Fruit fly (Drosophila melanogaster) whole organism, embryonic: ENCODE measurements around the gene dar1.

Experiments
- ATbp ChIP-seq: fragments of 200-800 bp; sonication (Bioruptor generic); optimal IDR thresholded peaks from 2 replicates; lab custom pipeline; 2017; ENCODE audit warnings: missing biosample characterization, mild to moderate bottlenecking, missing genetic modification characterization, missing genetic modification reagents
- Abd-B ChIP-seq: fragments of 200-800 bp; sonication (Bioruptor generic); optimal IDR thresholded peaks from 2 replicates; lab custom pipeline; 2018; ENCODE audit warnings: missing biosample characterization, mild to moderate bottlenecking, missing genetic modification characterization, moderate library complexity
- Blimp-1 ChIP-seq: fragments of 200-800 bp; sonication (Bioruptor generic); optimal IDR thresholded peaks from 3 replicates; lab custom pipeline; 2018; ENCODE audit warnings: missing biosample characterization, missing genetic modification characterization, mild to moderate bottlenecking, moderate library complexity, missing genetic modification reagents
- CG11085 ChIP-seq: fragments of 200-800 bp; sonication (Bioruptor generic); IDR thresholded peaks from 2 replicates; pipeline ENCODE4 v1.3.6; 2022; ENCODE audit warnings: missing biosample characterization, missing genetic modification characterization
- CG11456 ChIP-seq: fragments of 200-800 bp; sonication (Bioruptor generic); IDR thresholded peaks from 3 replicates; pipeline ENCODE4 v1.3.6; 2022; ENCODE audit warnings: missing biosample characterization, missing genetic modification characterization
- CG15601 ChIP-seq: fragments of 200-800 bp; sonication (Bioruptor generic); optimal IDR thresholded peaks from 3 replicates; lab custom pipeline; 2019; ENCODE audit warnings: missing biosample characterization, mild to moderate bottlenecking, missing genetic modification characterization, moderate library complexity
- CG17186 ChIP-seq: fragments of 200-800 bp; sonication (Bioruptor generic); optimal IDR thresholded peaks from 3 replicates; lab custom pipeline; 2017; ENCODE audit warnings: missing biosample characterization, missing genetic modification reagents, missing genetic modification characterization
- CG18262 ChIP-seq: fragments of 200-800 bp; optimal IDR thresholded peaks from 3 replicates; lab custom pipeline; 2019; ENCODE audit warnings: missing biosample characterization, mild to moderate bottlenecking, missing genetic modification characterization, moderate library complexity
- CG6689 ChIP-seq: fragments of 200-800 bp; sonication (Bioruptor generic); IDR thresholded peaks from 2 replicates; pipeline ENCODE4 v1.3.6; 2022; ENCODE audit warnings: missing biosample characterization, missing genetic modification characterization
- CG7556 ChIP-seq: fragments of 200-800 bp; sonication (Bioruptor generic); optimal IDR thresholded peaks from 2 replicates; lab custom pipeline; 2017; ENCODE audit warnings: missing biosample characterization, mild to moderate bottlenecking, missing genetic modification characterization
- CG8281 ChIP-seq: fragments of 200-800 bp; sonication (Bioruptor generic); optimal IDR thresholded peaks from 2 replicates; lab custom pipeline; 2018; ENCODE audit warnings: missing biosample characterization, mild to moderate bottlenecking, missing genetic modification characterization, moderate library complexity
- CG9437 ChIP-seq: fragments of 200-800 bp; sonication (Bioruptor generic); optimal IDR thresholded peaks from 2 replicates; lab custom pipeline; 2018; ENCODE audit warnings: missing biosample characterization, mild to moderate bottlenecking, missing genetic modification characterization
- CTCF ChIP-seq: fragments of 200-800 bp; sonication (Bioruptor generic); optimal IDR thresholded peaks from 2 replicates; lab custom pipeline; 2017; ENCODE audit warnings: missing biosample characterization, mild to moderate bottlenecking, missing genetic modification characterization, moderate library complexity
- Dll ChIP-seq: fragments of 200-800 bp; sonication (Bioruptor generic); IDR thresholded peaks from 4 replicates; pipeline ENCODE4 v1.3.6; 2022; ENCODE audit warnings: missing biosample characterization, missing genetic modification characterization; ENCODE audit not compliant: partially characterized antibody
- Dref ChIP-seq: fragments of 200-800 bp; sonication (Bioruptor generic); IDR thresholded peaks from 2 replicates; pipeline ENCODE4 v1.3.6; 2022; ENCODE audit warnings: missing biosample characterization, missing genetic modification characterization
- E2f1 ChIP-seq: fragments of 200-800 bp; sonication (Bioruptor generic); IDR thresholded peaks from 2 replicates; pipeline ENCODE4 v1.3.6; 2022; ENCODE audit warnings: missing biosample characterization, missing genetic modification characterization
- Hsf ChIP-seq: fragments of 200-800 bp; sonication (Bioruptor generic); optimal IDR thresholded peaks from 3 replicates; lab custom pipeline; 2016; ENCODE audit warnings: missing biosample characterization, missing genetic modification characterization
- NC2α ChIP-seq: fragments of 200-800 bp; sonication (Bioruptor generic); optimal IDR thresholded peaks from 2 replicates; lab custom pipeline; 2016; ENCODE audit warnings: missing biosample characterization, missing genetic modification characterization
- Sry-β ChIP-seq: fragments of 200-800 bp; sonication (Bioruptor generic); optimal IDR thresholded peaks from 2 replicates; lab custom pipeline; 2018; ENCODE audit warnings: missing biosample characterization, mild to moderate bottlenecking, missing genetic modification characterization, moderate library complexity
- Ssrp ChIP-seq: fragments of 200-800 bp; sonication (Bioruptor generic); optimal IDR thresholded peaks from 2 replicates; lab custom pipeline; 2018; ENCODE audit warnings: missing biosample characterization, mild to moderate bottlenecking, missing genetic modification characterization, moderate library complexity
- ase ChIP-seq: fragments of 200-800 bp; sonication (Bioruptor generic); IDR thresholded peaks from 3 replicates; pipeline ENCODE4 v1.3.6; 2022; ENCODE audit warnings: missing biosample characterization, missing genetic modification characterization
- cato ChIP-seq: fragments of 200-800 bp; sonication (Bioruptor generic); optimal IDR thresholded peaks from 2 replicates; lab custom pipeline; 2016; ENCODE audit warnings: missing biosample characterization, missing genetic modification characterization, borderline replicate concordance
- cg ChIP-seq: fragments of 200-800 bp; sonication (Bioruptor generic); optimal IDR thresholded peaks from 3 replicates; lab custom pipeline; 2019; ENCODE audit warnings: missing biosample characterization, mild to moderate bottlenecking, missing genetic modification characterization, moderate library complexity
- dmrt99B ChIP-seq: fragments of 200-800 bp; sonication (Bioruptor generic); optimal IDR thresholded peaks from 2 replicates; lab custom pipeline; 2018; ENCODE audit warnings: missing biosample characterization, mild to moderate bottlenecking, missing genetic modification characterization, moderate library complexity
- gcm ChIP-seq: fragments of 200-800 bp; sonication (Bioruptor generic); optimal IDR thresholded peaks from 2 replicates; lab custom pipeline; 2019; ENCODE audit warnings: missing biosample characterization, mild to moderate bottlenecking, missing genetic modification characterization, moderate library complexity
- gem ChIP-seq: fragments of 200-800 bp; sonication (Bioruptor generic); optimal IDR thresholded peaks from 2 replicates; lab custom pipeline; 2019; ENCODE audit warnings: missing biosample characterization, mild to moderate bottlenecking, missing genetic modification characterization, moderate library complexity
- grau ChIP-seq: fragments of 200-800 bp; optimal IDR thresholded peaks from 3 replicates; lab custom pipeline; 2019; ENCODE audit warnings: missing biosample characterization, mild to moderate bottlenecking, missing genetic modification characterization, moderate library complexity
- gsb-n ChIP-seq: fragments of 200-800 bp; sonication (Bioruptor generic); optimal IDR thresholded peaks from 3 replicates; lab custom pipeline; 2018; ENCODE audit warnings: missing biosample characterization, mild to moderate bottlenecking, missing genetic modification characterization
- jumu ChIP-seq: fragments of 200-800 bp; sonication (Bioruptor generic); optimal IDR thresholded peaks from 3 replicates; lab custom pipeline; 2016; ENCODE audit warnings: missing biosample characterization, missing genetic modification characterization
- kay ChIP-seq: fragments of 200-800 bp; sonication (Bioruptor generic); optimal IDR thresholded peaks from 2 replicates; lab custom pipeline; 2016; ENCODE audit warnings: missing biosample characterization, missing genetic modification characterization
- ken ChIP-seq: fragments of 200-800 bp; sonication (Bioruptor generic); IDR thresholded peaks from 3 replicates; pipeline ENCODE4 v1.3.6; 2022; ENCODE audit warnings: missing biosample characterization, missing genetic modification characterization
- lola ChIP-seq, 3 experiments: fragments of >200 bp in 2 of 3; fragments of 200-800 bp in 1 of 3; sonication (Bioruptor generic) in 1 of 3; optimal IDR thresholded peaks; 2 replicates each; lab custom pipeline; 2017 to 2019; ENCODE audit warnings: missing biosample characterization in 3 of 3, missing genetic modification characterization in 3 of 3, mild to moderate bottlenecking in 1 of 3, moderate library complexity in 1 of 3
- oc ChIP-seq: fragments of 200-800 bp; sonication (Bioruptor generic); optimal IDR thresholded peaks from 2 replicates; lab custom pipeline; 2018; ENCODE audit warnings: missing biosample characterization, mild to moderate bottlenecking, missing genetic modification characterization, moderate library complexity
- pita ChIP-seq: fragments of 200-800 bp; sonication (Bioruptor generic); optimal IDR thresholded peaks from 2 replicates; lab custom pipeline; 2017; ENCODE audit warnings: missing biosample characterization, mild to moderate bottlenecking, missing genetic modification characterization
- row ChIP-seq: fragments of 200-800 bp; sonication (Bioruptor generic); IDR thresholded peaks from 3 replicates; pipeline ENCODE4 v1.3.6; 2022; ENCODE audit warnings: missing biosample characterization, missing genetic modification characterization
- scrt ChIP-seq: fragments of 200-800 bp; sonication (Bioruptor generic); optimal IDR thresholded peaks from 2 replicates; lab custom pipeline; 2018; ENCODE audit warnings: missing biosample characterization, mild to moderate bottlenecking, missing genetic modification characterization, moderate library complexity
- slou ChIP-seq: fragments of 200-800 bp; sonication (Bioruptor generic); optimal IDR thresholded peaks from 3 replicates; lab custom pipeline; 2016; ENCODE audit warnings: missing biosample characterization, missing genetic modification characterization
- tap ChIP-seq: fragments of 200-800 bp; optimal IDR thresholded peaks from 3 replicates; lab custom pipeline; 2019; ENCODE audit warnings: missing biosample characterization, mild to moderate bottlenecking, missing genetic modification characterization, moderate library complexity
- tgo ChIP-seq: fragments of 200-800 bp; sonication (Bioruptor generic); IDR thresholded peaks from 3 replicates; pipeline ENCODE4 v1.3.6; 2022; ENCODE audit warnings: missing biosample characterization, missing genetic modification characterization
- tio ChIP-seq: fragments of 200-800 bp; sonication (Bioruptor generic); optimal IDR thresholded peaks from 2 replicates; lab custom pipeline; 2017; ENCODE audit warnings: missing biosample characterization, missing genetic modification characterization, inconsistent platforms
- unpg ChIP-seq: fragments of 200-800 bp; sonication (Bioruptor generic); optimal IDR thresholded peaks from 3 replicates; lab custom pipeline; 2018; ENCODE audit warnings: missing biosample characterization, mild to moderate bottlenecking, missing genetic modification characterization, moderate library complexity
- wek ChIP-seq: fragments of 200-800 bp; sonication (Bioruptor generic); optimal IDR thresholded peaks from 3 replicates; lab custom pipeline; 2018; ENCODE audit warnings: missing biosample characterization, mild to moderate bottlenecking, missing genetic modification characterization, moderate library complexity

dar1 gene

DNA sequence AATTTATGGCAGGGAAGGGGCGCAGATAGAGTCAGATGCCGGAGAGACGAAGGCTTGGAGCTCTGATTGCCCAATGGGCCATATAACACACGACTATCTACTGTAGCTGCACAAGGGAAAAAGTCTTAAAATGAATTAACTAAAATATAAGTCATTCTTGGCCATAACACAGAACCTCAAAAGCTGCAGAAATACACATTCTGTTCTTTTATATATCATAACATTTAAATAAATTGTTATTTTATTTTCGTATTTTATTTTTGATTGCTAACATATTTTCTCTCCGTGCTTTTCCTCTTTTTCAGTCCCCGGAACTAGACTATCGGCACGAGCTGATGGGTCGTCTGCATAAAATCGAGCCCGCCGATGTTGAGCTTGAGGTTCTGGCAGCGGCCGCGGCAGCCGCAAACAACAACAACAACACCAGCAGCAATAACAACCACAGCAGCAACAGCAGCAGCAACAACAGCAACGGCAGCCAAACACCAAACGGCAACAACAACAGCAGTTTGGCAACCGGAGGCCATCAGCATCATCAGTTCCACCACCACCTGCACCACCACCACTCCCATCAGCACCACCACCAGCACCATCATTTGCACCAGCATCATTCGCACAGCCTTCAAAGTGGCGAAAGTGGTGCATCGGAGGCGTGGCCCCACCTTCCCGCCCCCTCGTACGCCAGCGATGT is 18.3 kb downstream of the dar1 start (continued):
- TF ChIP-seq tgo (GFP tag; lab: Robert Waterston, UW) (peak; percentile 15; the same call in 1 of the 3 replicates), Blimp-1 (GFP tag; lab: Kevin White, UChicago) (peak; percentile 21), slou (GFP tag; lab: Kevin White, UChicago) (no peak), tio (GFP tag; lab: Kevin White, UChicago) (no peak), row (peak; percentile 18; the same call in 1 of the 3 replicates), dmrt99B (tag; lab: Kevin White, UChicago) (peak; percentile 12), CG11085 (GFP tag; lab: Robert Waterston, UW) (no peak), kay (GFP tag; lab: Kevin White, UChicago) (no peak), ken (GFP tag; lab: Robert Waterston, UW) (no peak), NC2α (no peak), CG9437 (GFP tag; lab: Kevin White, UChicago) (no peak), tap (no peak), cg (GFP tag; lab: Kevin White, UChicago) (no peak), gsb-n (tag; lab: Kevin White, UChicago) (peak; percentile 6), CTCF (GFP tag; lab: Kevin White, UChicago) (no peak), ATbp (GFP tag; lab: Kevin White, UChicago) (peak; percentile 20), cato (GFP tag; lab: Kevin White, UChicago) (no peak), lola (GFP tag; optimal IDR thresholded peaks at IDR 0.05; lab: Kevin White, UChicago) (peak in 1 of 3 experiments; percentile 46), pita (GFP tag; lab: Kevin White, UChicago) (no peak), Sry-β (no peak), Hsf (GFP tag; lab: Kevin White, UChicago) (no peak), wek (no peak), CG15601 (tag; lab: Kevin White, UChicago) (peak; percentile 43), Abd-B (GFP tag; lab: Kevin White, UChicago) (peak; percentile 14), CG17186 (GFP tag; lab: Kevin White, UChicago) (no peak), CG11456 (GFP tag; lab: Robert Waterston, UW) (0 out of 3 replicates have a peak, but pooled peaks have one; percentile 3), gcm (no peak), grau (tag; lab: Kevin White, UChicago) (peak; percentile 26), unpg (peak; percentile 37), oc (tag; lab: Kevin White, UChicago) (peak; percentile 19), gem (tag; lab: Kevin White, UChicago) (peak; percentile 58), scrt (GFP tag; lab: Kevin White, UChicago) (no peak), CG8281 (tag; lab: Kevin White, UChicago) (no peak), jumu (GFP tag; lab: Kevin White, UChicago) (no peak), CG6689 (peak; percentile 5; the same call in 1 of the 2 replicates), ase (no peak), Dref (no peak), E2f1 (GFP tag; lab: Robert Waterston, UW) (no peak), Dll (GFP tag; lab: Robert Waterston, UW) (no peak), CG18262 (tag; lab: Kevin White, UChicago) (peak; percentile 21), Ssrp (peak; percentile 43), CG7556 (GFP tag; lab: Kevin White, UChicago) (peak; percentile 1)
